Fruit fly (Drosophila melanogaster): ENCODE results near the gene CG5151.

The CG5151 gene

dm6 chr3L:16178433-16178832 is 13.9 kb upstream of the CG5151 start (continued):
- TF ChIP-seq kah (GFP tag; optimal IDR thresholded peaks at IDR 0.05) (peak; percentile 85), H15 (GFP tag; IDR thresholded peaks at IDR 0.05) (0 out of 3 replicates have a peak, but pooled peaks have one; percentile 34)

- TF ChIP-seq Side (GFP tag; optimal IDR thresholded peaks at IDR 0.05) (no peak), twi (tag; optimal IDR thresholded peaks at IDR 0.05) (no peak), Pdp1 (GFP tag; optimal IDR thresholded peaks at IDR 0.05) (no peak), CG3163 (GFP tag; optimal IDR thresholded peaks at IDR 0.05) (no peak), row (GFP tag; IDR thresholded peaks at IDR 0.05) (no peak), CG31441 (GFP tag; IDR thresholded peaks at IDR 0.05) (no peak), tup (GFP tag; optimal IDR thresholded peaks at IDR 0.05) (no peak), CG31365 (tag; optimal IDR thresholded peaks at IDR 0.05) (no peak), stwl (tag; optimal IDR thresholded peaks at IDR 0.05) (no peak), CG18619 (GFP tag; optimal IDR thresholded peaks at IDR 0.05) (no peak), Elba2 (GFP tag; optimal IDR thresholded peaks at IDR 0.05) (no peak), CG16779 (GFP tag; IDR thresholded peaks at IDR 0.05) (no peak), CG12236 (GFP tag; optimal IDR thresholded peaks at IDR 0.05) (no peak), CrebB (tag; optimal IDR thresholded peaks at IDR 0.05) (no peak), shn (GFP tag; optimal IDR thresholded peaks at IDR 0.05) (no peak)
Measured at dm6 chr3L:16177751-16178150, 13.2 kb upstream of the CG5151 start.

- TF ChIP-seq Med (GFP tag) = peak; percentile 8
- peak in 1 of 2 experiments; percentile 7 for TF ChIP-seq Trl (optimal IDR thresholded peaks at IDR 0.05)
- TF ChIP-seq Trl (GFP tag; optimal IDR thresholded peaks at IDR 0.05) = no peak
- TF ChIP-seq gro (GFP tag; optimal IDR thresholded peaks at IDR 0.05) = no peak
Measured at dm6 chr3L:16177309-16177708, 12.8 kb upstream of the CG5151 start.

- peak; percentile 14 for TF ChIP-seq CG11504 (tag; optimal IDR thresholded peaks at IDR 0.05)
- peak; percentile 36 for TF ChIP-seq gem (tag; optimal IDR thresholded peaks at IDR 0.05)
- TF ChIP-seq grau (tag; optimal IDR thresholded peaks at IDR 0.05) = peak; percentile 18
- peak in 1 of 2 experiments; percentile 7 for TF ChIP-seq Hr51 (GFP tag; optimal IDR thresholded peaks at IDR 0.05)
- TF ChIP-seq Jarid2 (GFP tag; optimal IDR thresholded peaks at IDR 0.05) = no peak
- no peak for TF ChIP-seq disco-r (GFP tag; optimal IDR thresholded peaks at IDR 0.05)
- peak in 1 of 2 experiments; percentile 3 for TF ChIP-seq bsh (GFP tag; optimal IDR thresholded peaks at IDR 0.05)
- TF ChIP-seq NFAT (GFP tag; IDR thresholded peaks at IDR 0.05) = no peak
- peak; percentile 26 for TF ChIP-seq CG2678 (tag; optimal IDR thresholded peaks at IDR 0.05)
- no peak for TF ChIP-seq br (optimal IDR thresholded peaks at IDR 0.05)
- no peak for TF ChIP-seq BEAF-32 (GFP tag; optimal IDR thresholded peaks at IDR 0.05)
- TF ChIP-seq CG7556 (GFP tag; optimal IDR thresholded peaks at IDR 0.05) = peak; percentile 5
- no peak for TF ChIP-seq CG7372 (GFP tag; IDR thresholded peaks at IDR 0.05)
- TF ChIP-seq CoRest (tag; optimal IDR thresholded peaks at IDR 0.05) = peak; percentile 2
Measured at dm6 chr3L:16176492-16176891, 12.0 kb upstream of the CG5151 start.
